Worm (Caenorhabditis elegans): ENCODE results near the gene wago-4.

Gene wago-4

DNA sequence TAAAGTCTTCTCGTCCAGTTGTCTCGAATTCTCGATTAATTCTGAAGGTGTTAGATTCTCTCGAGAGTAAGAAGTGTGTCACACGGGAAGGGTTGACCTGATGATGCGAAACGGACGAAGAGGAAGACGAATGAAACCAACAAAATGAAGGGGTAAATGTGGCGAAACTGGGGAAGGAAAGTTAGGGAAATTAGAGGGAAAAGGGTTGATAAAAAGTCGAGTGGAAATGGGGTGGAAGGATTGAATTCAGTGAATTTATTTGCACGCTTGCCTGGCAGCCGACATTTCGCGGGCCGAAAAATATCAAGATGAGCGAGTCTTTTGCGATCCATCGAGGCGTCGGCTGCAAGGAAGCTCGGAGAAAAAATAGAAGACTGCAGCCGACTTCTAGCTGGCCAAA is 28.8 kb downstream of the wago-4 start, which contains the start of gene F58G1.7:
TSS of gene F58G1.7 (minus strand) at position 101 of the 400 bp plus-strand sequence.
- no peak for TF ChIP-seq him-1 (tag; optimal IDR thresholded peaks at IDR 0.05)

DNA sequence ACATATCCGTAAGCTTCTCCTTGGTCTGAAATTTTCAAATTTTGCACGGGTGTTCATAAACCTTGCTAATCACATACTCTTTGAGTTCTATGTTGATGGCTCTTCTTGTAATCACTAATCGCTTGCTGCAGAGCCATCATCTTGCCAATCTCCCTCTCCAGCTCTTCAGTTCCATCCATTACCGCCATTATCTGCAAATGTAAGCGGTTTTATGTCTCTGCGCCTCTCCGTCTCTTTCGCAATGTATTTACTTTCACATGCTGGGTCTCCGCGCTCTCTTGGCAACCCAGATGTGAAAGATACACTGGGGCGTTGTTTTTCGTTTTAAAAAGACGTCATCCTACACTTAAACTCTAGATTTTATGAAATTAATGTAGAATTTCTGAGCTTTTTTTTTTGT is 33.9 kb downstream of the wago-4 start:
- TF ChIP-seq W03F9.2 (tag; optimal IDR thresholded peaks at IDR 0.05) (no peak), him-1 (tag; optimal IDR thresholded peaks at IDR 0.05) (no peak), dao-5 (tag; optimal IDR thresholded peaks at IDR 0.05) (no peak)

DNA sequence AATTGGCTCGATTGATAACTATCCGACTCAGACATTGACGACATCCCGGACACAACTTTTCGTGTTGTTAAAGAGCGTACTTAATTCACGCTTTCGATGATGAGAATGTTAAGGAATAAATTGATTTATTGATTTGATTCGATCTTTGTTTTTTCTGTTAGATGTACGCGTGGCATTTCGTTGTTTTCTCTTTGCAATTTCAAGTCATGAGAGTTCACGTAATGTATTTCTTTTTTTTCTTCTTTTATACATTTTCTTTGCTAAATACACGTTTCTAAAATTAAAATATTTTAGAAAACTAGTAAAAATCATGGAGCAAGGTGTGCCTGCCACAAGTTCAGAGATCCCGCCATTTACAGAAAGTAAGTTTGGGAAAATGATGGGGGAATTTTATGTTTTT is 35.3 kb downstream of the wago-4 start, which contains the start of the genes Y38F1A.1 and Y38F1A.2:
TSS of gene Y38F1A.1 (minus strand) at position 101 of the 400 bp plus-strand sequence.
TSS of gene Y38F1A.2 (plus strand) at position 289 of the 400 bp plus-strand sequence.
- TF ChIP-seq W03F9.2 (tag; optimal IDR thresholded peaks at IDR 0.05), result no peak
- no peak for TF ChIP-seq him-1 (tag; optimal IDR thresholded peaks at IDR 0.05)
- TF ChIP-seq dao-5 (tag; optimal IDR thresholded peaks at IDR 0.05), result no peak

ce11 chrII:12960206-12960605 is 40.9 kb downstream of the wago-4 start:
- TF ChIP-seq him-1 (tag; optimal IDR thresholded peaks at IDR 0.05), result no peak
- no peak for TF ChIP-seq dao-5 (tag; optimal IDR thresholded peaks at IDR 0.05)
- no peak for TF ChIP-seq W03F9.2 (tag; optimal IDR thresholded peaks at IDR 0.05)

- TF ChIP-seq dao-5 (tag; optimal IDR thresholded peaks at IDR 0.05) (no peak), him-1 (tag; optimal IDR thresholded peaks at IDR 0.05) (no peak)
Observed at ce11 chrII:12961293-12961692, 41.9 kb downstream of the wago-4 start.

ce11 chrII:12961743-12962142 is 42.4 kb downstream of the wago-4 start:
- TF ChIP-seq dao-5 (tag; optimal IDR thresholded peaks at IDR 0.05), result no peak

DNA sequence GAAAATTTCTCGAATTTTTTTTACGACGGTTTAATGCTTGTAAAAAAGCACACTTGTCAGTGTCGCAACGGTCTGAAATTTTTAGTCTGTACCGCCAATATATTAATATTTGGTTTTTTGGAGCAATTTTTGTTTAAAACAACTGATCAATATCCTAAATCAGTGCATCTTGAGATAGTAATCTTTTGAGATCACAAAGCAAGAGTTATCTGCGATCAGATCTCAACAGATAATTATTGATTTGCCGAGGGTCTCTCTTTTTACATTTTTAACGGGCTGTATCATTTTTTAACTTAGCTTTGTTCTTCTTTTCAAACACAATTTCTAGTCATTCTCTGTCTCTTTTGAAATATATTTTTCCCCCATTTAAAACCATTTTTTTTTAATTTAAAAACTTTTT is 45.8 kb downstream of the wago-4 start:
- TF ChIP-seq him-1 (tag; optimal IDR thresholded peaks at IDR 0.05) (no peak), dao-5 (tag; optimal IDR thresholded peaks at IDR 0.05) (no peak), W03F9.2 (tag; optimal IDR thresholded peaks at IDR 0.05) (no peak)

DNA sequence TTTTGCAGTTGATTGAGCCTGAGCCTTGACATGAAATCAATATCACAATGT is 46.0 kb downstream of the wago-4 start, which contains the start of gene ptr-18:
TSS of gene ptr-18 (plus strand) at position 9 of the 51 bp plus-strand sequence.
- TF ChIP-seq him-1 (tag; optimal IDR thresholded peaks at IDR 0.05) (no peak), W03F9.2 (tag; optimal IDR thresholded peaks at IDR 0.05) (no peak), dao-5 (tag; optimal IDR thresholded peaks at IDR 0.05) (no peak)

DNA sequence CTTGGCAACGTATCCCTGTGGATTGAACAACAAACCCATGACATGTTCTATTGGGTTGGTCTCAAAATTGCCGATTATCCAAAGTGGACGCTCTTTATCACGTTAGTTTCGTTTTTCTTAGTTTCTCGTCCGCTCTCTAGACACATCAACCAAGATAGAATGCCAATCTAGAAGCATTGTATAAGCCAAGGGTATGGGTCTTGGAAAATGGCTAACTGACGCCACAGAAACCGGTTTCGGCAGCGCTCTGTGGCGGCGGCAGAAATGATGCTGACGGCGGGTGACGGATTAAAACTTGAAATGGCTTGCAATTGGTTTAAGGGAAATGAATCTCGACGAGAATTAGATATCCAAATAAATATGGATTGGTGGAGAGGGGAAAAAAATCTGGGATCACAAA is 46.2 kb downstream of the wago-4 start:
- no peak for TF ChIP-seq dao-5 (tag; optimal IDR thresholded peaks at IDR 0.05)
- no peak for TF ChIP-seq him-1 (tag; optimal IDR thresholded peaks at IDR 0.05)
- TF ChIP-seq W03F9.2 (tag; optimal IDR thresholded peaks at IDR 0.05), result no peak

- TF ChIP-seq dao-5 (tag; optimal IDR thresholded peaks at IDR 0.05) (no peak), him-1 (tag; optimal IDR thresholded peaks at IDR 0.05) (no peak), W03F9.2 (tag; optimal IDR thresholded peaks at IDR 0.05) (no peak)
Observed at ce11 chrII:12966274-12966673, 46.9 kb downstream of the wago-4 start.

DNA sequence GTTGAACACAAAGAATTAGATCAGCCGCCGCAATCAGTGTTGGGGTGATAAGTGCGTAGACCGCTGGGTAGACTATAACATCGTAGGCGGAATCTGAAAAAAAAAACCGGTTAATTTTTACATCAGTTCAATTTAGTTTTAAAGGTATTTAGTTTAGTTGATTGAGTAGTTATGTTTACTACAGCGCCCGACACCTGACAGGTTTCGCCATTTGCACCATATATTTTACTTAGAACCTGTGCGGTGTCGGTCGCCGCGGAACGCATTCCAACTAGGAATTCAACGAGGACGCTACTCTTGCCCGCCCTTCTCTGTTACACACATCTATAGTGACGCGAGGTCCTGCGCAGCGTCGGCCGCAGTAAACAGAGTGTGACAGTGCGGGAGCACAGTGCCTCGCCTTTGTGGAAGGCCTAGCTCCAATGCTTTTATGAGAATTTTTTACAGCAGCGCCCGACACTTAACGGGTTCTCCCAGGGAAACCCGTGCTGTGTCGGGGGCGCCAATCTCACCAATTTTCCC is 49.2 kb downstream of the wago-4 start:
- TF ChIP-seq W03F9.2 (tag; optimal IDR thresholded peaks at IDR 0.05), result no peak
- TF ChIP-seq dao-5 (tag; optimal IDR thresholded peaks at IDR 0.05), result no peak
- no peak for TF ChIP-seq him-1 (tag; optimal IDR thresholded peaks at IDR 0.05)

ce11 chrII:12969622-12970021 is 50.3 kb downstream of the wago-4 start, which contains the start of gene Y38F1A.4:
Gene Y38F1A.4 (minus strand): TSS chrII:12969722.
- TF ChIP-seq dao-5 (tag; optimal IDR thresholded peaks at IDR 0.05), result no peak
- no peak for TF ChIP-seq him-1 (tag; optimal IDR thresholded peaks at IDR 0.05)
- TF ChIP-seq W03F9.2 (tag; optimal IDR thresholded peaks at IDR 0.05), result no peak

All from whole organism, L4/young adult.